Fruit fly (Drosophila melanogaster) whole organism, embryonic: ENCODE data around the gene AMPdeam.

Source experiments
- Blimp-1 ChIP-seq: fragments of 200-800 bp; sonication (Bioruptor generic); optimal IDR thresholded peaks from 3 replicates; lab custom pipeline; 2018; ENCODE audit warnings: missing biosample characterization, missing genetic modification characterization, mild to moderate bottlenecking, moderate library complexity, missing genetic modification reagents
- CG10431 ChIP-seq: fragments of 200-800 bp; sonication (Bioruptor generic); optimal IDR thresholded peaks from 3 replicates; lab custom pipeline; 2018; ENCODE audit warnings: missing biosample characterization, mild to moderate bottlenecking, missing genetic modification characterization
- CG11247 ChIP-seq: fragments of 200-800 bp; sonication (Bioruptor generic); IDR thresholded peaks from 2 replicates; pipeline ENCODE4 v1.3.6; 2022; ENCODE audit warnings: missing biosample characterization, missing genetic modification characterization
- CG11456 ChIP-seq: fragments of 200-800 bp; sonication (Bioruptor generic); IDR thresholded peaks from 3 replicates; pipeline ENCODE4 v1.3.6; 2022; ENCODE audit warnings: missing biosample characterization, missing genetic modification characterization
- CG13287 ChIP-seq: fragments of 200-800 bp; sonication (Bioruptor generic); IDR thresholded peaks from 2 replicates; pipeline ENCODE4 v1.3.6; 2022; ENCODE audit warnings: missing biosample characterization, missing genetic modification characterization; ENCODE audit not compliant: partially characterized antibody
- CG14050 ChIP-seq: fragments of 200-800 bp; sonication (Bioruptor generic); IDR thresholded peaks from 3 replicates; pipeline ENCODE4 v1.3.6; 2022; ENCODE audit warnings: missing biosample characterization, missing genetic modification characterization
- CG15514 ChIP-seq: fragments of 200-800 bp; sonication (Bioruptor generic); optimal IDR thresholded peaks from 3 replicates; lab custom pipeline; 2017; ENCODE audit warnings: missing biosample characterization, missing genetic modification characterization, mild to moderate bottlenecking, moderate library complexity, missing genetic modification reagents
- CG17361 ChIP-seq: fragments of 200-800 bp; sonication (Bioruptor generic); IDR thresholded peaks from 3 replicates; pipeline ENCODE4 v1.3.6; 2022; ENCODE audit warnings: missing biosample characterization, missing genetic modification characterization
- CG17568 ChIP-seq: fragments of 200-800 bp; sonication (Bioruptor generic); optimal IDR thresholded peaks from 2 replicates; lab custom pipeline; 2018; ENCODE audit warnings: missing biosample characterization, mild to moderate bottlenecking, missing genetic modification characterization, moderate library complexity
- CG2199 ChIP-seq: fragments of 200-800 bp; sonication (Bioruptor generic); IDR thresholded peaks from 3 replicates; pipeline ENCODE4 v1.3.6; 2022; ENCODE audit warnings: missing biosample characterization, missing genetic modification characterization
- CG33557 ChIP-seq: fragments of 200-800 bp; sonication (Bioruptor generic); optimal IDR thresholded peaks from 2 replicates; lab custom pipeline; 2019; ENCODE audit warnings: missing biosample characterization, mild to moderate bottlenecking, missing genetic modification characterization, moderate library complexity
- CG7786 ChIP-seq: fragments of 200-800 bp; sonication (Bioruptor generic); optimal IDR thresholded peaks from 2 replicates; lab custom pipeline; 2016; ENCODE audit warnings: missing biosample characterization, missing genetic modification characterization
- CG8478 ChIP-seq: fragments of >200 bp; optimal IDR thresholded peaks from 2 replicates; lab custom pipeline; 2018
- CG8944 ChIP-seq: fragments of 200-800 bp; sonication (Bioruptor generic); optimal IDR thresholded peaks from 3 replicates; lab custom pipeline; 2016; ENCODE audit warnings: missing biosample characterization, missing genetic modification characterization
- CG9876 ChIP-seq: fragments of 200-800 bp; sonication (Bioruptor generic); optimal IDR thresholded peaks from 2 replicates; lab custom pipeline; 2016; ENCODE audit warnings: missing biosample characterization, missing genetic modification characterization
- CoRest ChIP-seq: fragments of 200-800 bp; sonication (Bioruptor generic); optimal IDR thresholded peaks from 3 replicates; lab custom pipeline; 2018; ENCODE audit warnings: missing biosample characterization, mild to moderate bottlenecking, missing genetic modification characterization, moderate library complexity
- Doc2 ChIP-seq: fragments of 200-800 bp; sonication (Bioruptor generic); IDR thresholded peaks from 2 replicates; pipeline ENCODE4 v1.3.6; 2022; ENCODE audit warnings: missing biosample characterization, missing genetic modification characterization
- Fer2 ChIP-seq: fragments of 200-800 bp; sonication (Bioruptor generic); optimal IDR thresholded peaks from 2 replicates; lab custom pipeline; 2018; ENCODE audit warnings: missing biosample characterization, mild to moderate bottlenecking, missing genetic modification characterization, moderate library complexity
- GATAe ChIP-seq: fragments of 200-800 bp; sonication (Bioruptor generic); conservative IDR thresholded peaks from 2 replicates; pipeline ENCODE4 v1.3.6; 2022; ENCODE audit warnings: missing biosample characterization, missing genetic modification characterization
- HLHmδ ChIP-seq: fragments of 200-800 bp; sonication (Bioruptor generic); optimal IDR thresholded peaks from 2 replicates; lab custom pipeline; 2018; ENCODE audit warnings: missing biosample characterization, mild to moderate bottlenecking, missing genetic modification characterization, moderate library complexity
- HmgZ ChIP-seq: fragments of 200-800 bp; sonication (Bioruptor generic); optimal IDR thresholded peaks from 2 replicates; lab custom pipeline; 2018; ENCODE audit warnings: missing biosample characterization, mild to moderate bottlenecking, missing genetic modification characterization
- Pdp1 ChIP-seq, 2 experiments: fragments of 200-800 bp; sonication (Bioruptor generic); optimal IDR thresholded peaks; 3 replicates each; lab custom pipeline; 2016; ENCODE audit warnings: missing biosample characterization in 2 of 2, missing genetic modification characterization in 2 of 2, mild to moderate bottlenecking in 1 of 2, moderate library complexity in 1 of 2
- Sry-δ ChIP-seq: fragments of 200-800 bp; sonication (Bioruptor generic); optimal IDR thresholded peaks from 2 replicates; lab custom pipeline; 2016; ENCODE audit warnings: missing biosample characterization, missing genetic modification characterization
- Ssrp ChIP-seq: fragments of 200-800 bp; sonication (Bioruptor generic); optimal IDR thresholded peaks from 2 replicates; lab custom pipeline; 2018; ENCODE audit warnings: missing biosample characterization, mild to moderate bottlenecking, missing genetic modification characterization, moderate library complexity
- TFAM ChIP-seq: fragments of 200-800 bp; sonication (Bioruptor generic); optimal IDR thresholded peaks from 2 replicates; lab custom pipeline; 2017; ENCODE audit warnings: missing biosample characterization, missing genetic modification characterization, inconsistent platforms
- Tbp ChIP-seq: fragments of >200 bp; optimal IDR thresholded peaks from 2 replicates; lab custom pipeline; 2018; ENCODE audit warnings: missing biosample characterization, missing genetic modification characterization
- Xrp1 ChIP-seq: fragments of 200-800 bp; sonication (Bioruptor generic); IDR thresholded peaks from 2 replicates; pipeline ENCODE4 v1.3.6; 2022; ENCODE audit warnings: missing biosample characterization, missing genetic modification characterization
- ara ChIP-seq: fragments of 200-800 bp; sonication (Bioruptor generic); IDR thresholded peaks from 2 replicates; pipeline ENCODE4 v1.3.6; 2022; ENCODE audit warnings: missing biosample characterization, missing genetic modification characterization
- ash1 ChIP-seq: fragments of 200-800 bp; sonication (Bioruptor generic); optimal IDR thresholded peaks from 2 replicates; lab custom pipeline; 2018; ENCODE audit warnings: missing biosample characterization, mild to moderate bottlenecking, missing genetic modification characterization
- bsh ChIP-seq, 2 experiments: fragments of 200-800 bp; sonication (Bioruptor generic); optimal IDR thresholded peaks; 2 replicates each; lab custom pipeline; 2017 to 2018; ENCODE audit warnings: mild to moderate bottlenecking in 2 of 2, missing biosample characterization in 2 of 2, missing genetic modification characterization in 2 of 2, moderate library complexity in 1 of 2
- cg ChIP-seq: fragments of 200-800 bp; sonication (Bioruptor generic); optimal IDR thresholded peaks from 3 replicates; lab custom pipeline; 2019; ENCODE audit warnings: missing biosample characterization, mild to moderate bottlenecking, missing genetic modification characterization, moderate library complexity
- crol ChIP-seq: fragments of 200-800 bp; sonication (Bioruptor generic); IDR thresholded peaks from 2 replicates; pipeline ENCODE4 v1.3.6; 2022; ENCODE audit warnings: missing biosample characterization, missing genetic modification characterization
- exex ChIP-seq: fragments of 200-800 bp; sonication (Bioruptor generic); optimal IDR thresholded peaks from 4 replicates; lab custom pipeline; 2018; ENCODE audit warnings: missing biosample characterization, mild to moderate bottlenecking, missing genetic modification characterization, moderate library complexity
- kni ChIP-seq: fragments of 200-800 bp; sonication (Bioruptor generic); optimal IDR thresholded peaks from 3 replicates; lab custom pipeline; 2017; ENCODE audit warnings: mild to moderate bottlenecking, missing biosample characterization, missing genetic modification reagents, missing genetic modification characterization
- lov ChIP-seq, 2 experiments: fragments of 200-800 bp in 1 of 2; fragments of >200 bp in 1 of 2; sonication (Bioruptor generic) in 1 of 2; IDR thresholded peaks in 1 of 2; optimal IDR thresholded peaks in 1 of 2; 2 replicates in 1 of 2; 3 replicates in 1 of 2; pipeline versions ENCODE4 v1.3.6 to Lab custom; 2017 to 2022; ENCODE audit warnings: missing biosample characterization in 1 of 2, missing genetic modification characterization in 1 of 2
- mirr ChIP-seq: fragments of 200-800 bp; sonication (Bioruptor generic); optimal IDR thresholded peaks from 3 replicates; lab custom pipeline; 2018; ENCODE audit warnings: missing biosample characterization, mild to moderate bottlenecking, missing genetic modification characterization
- odd ChIP-seq: fragments of 200-800 bp; sonication (Bioruptor generic); optimal IDR thresholded peaks from 2 replicates; lab custom pipeline; 2017; ENCODE audit warnings: missing biosample characterization, mild to moderate bottlenecking, missing genetic modification characterization
- org-1 ChIP-seq: fragments of 200-800 bp; sonication (Bioruptor generic); optimal IDR thresholded peaks from 2 replicates; lab custom pipeline; 2017; ENCODE audit warnings: missing biosample characterization, missing genetic modification characterization
- psq ChIP-seq: fragments of 200-800 bp; sonication (Bioruptor generic); optimal IDR thresholded peaks from 2 replicates; lab custom pipeline; 2017; ENCODE audit warnings: missing biosample characterization, missing genetic modification characterization
- sc ChIP-seq, 3 experiments: fragments of >200 bp in 2 of 3; fragments of 200-800 bp in 1 of 3; sonication (Bioruptor generic) in 1 of 3; optimal IDR thresholded peaks; 2 replicates in 2 of 3; 3 replicates in 1 of 3; lab custom pipeline; 2017; ENCODE audit warnings: mild to moderate bottlenecking in 1 of 3, missing biosample characterization in 1 of 3, missing genetic modification characterization in 1 of 3, missing genetic modification reagents in 1 of 3
- scrt ChIP-seq: fragments of 200-800 bp; sonication (Bioruptor generic); optimal IDR thresholded peaks from 2 replicates; lab custom pipeline; 2018; ENCODE audit warnings: missing biosample characterization, mild to moderate bottlenecking, missing genetic modification characterization, moderate library complexity
- sens ChIP-seq: fragments of 200-800 bp; sonication (Bioruptor generic); peaks from one replicate; lab custom pipeline; 2016; ENCODE audit warnings: missing biosample characterization, missing genetic modification characterization
- sqz ChIP-seq: fragments of 200-800 bp; sonication (Bioruptor generic); optimal IDR thresholded peaks from 3 replicates; lab custom pipeline; 2018; ENCODE audit warnings: missing biosample characterization, mild to moderate bottlenecking, missing genetic modification characterization
- sug ChIP-seq: fragments of 200-800 bp; optimal IDR thresholded peaks from 2 replicates; lab custom pipeline; 2019; ENCODE audit warnings: missing biosample characterization, mild to moderate bottlenecking, missing genetic modification characterization, moderate library complexity
- tll ChIP-seq, 2 experiments: fragments of 200-800 bp in 1 of 2; fragments of >200 bp in 1 of 2; sonication (Bioruptor generic) in 1 of 2; optimal IDR thresholded peaks; 2 replicates each; lab custom pipeline; 2017 to 2019; ENCODE audit warnings: missing biosample characterization in 2 of 2, missing genetic modification characterization in 2 of 2, mild to moderate bottlenecking in 1 of 2, moderate library complexity in 1 of 2

AMPdeam gene

DNA sequence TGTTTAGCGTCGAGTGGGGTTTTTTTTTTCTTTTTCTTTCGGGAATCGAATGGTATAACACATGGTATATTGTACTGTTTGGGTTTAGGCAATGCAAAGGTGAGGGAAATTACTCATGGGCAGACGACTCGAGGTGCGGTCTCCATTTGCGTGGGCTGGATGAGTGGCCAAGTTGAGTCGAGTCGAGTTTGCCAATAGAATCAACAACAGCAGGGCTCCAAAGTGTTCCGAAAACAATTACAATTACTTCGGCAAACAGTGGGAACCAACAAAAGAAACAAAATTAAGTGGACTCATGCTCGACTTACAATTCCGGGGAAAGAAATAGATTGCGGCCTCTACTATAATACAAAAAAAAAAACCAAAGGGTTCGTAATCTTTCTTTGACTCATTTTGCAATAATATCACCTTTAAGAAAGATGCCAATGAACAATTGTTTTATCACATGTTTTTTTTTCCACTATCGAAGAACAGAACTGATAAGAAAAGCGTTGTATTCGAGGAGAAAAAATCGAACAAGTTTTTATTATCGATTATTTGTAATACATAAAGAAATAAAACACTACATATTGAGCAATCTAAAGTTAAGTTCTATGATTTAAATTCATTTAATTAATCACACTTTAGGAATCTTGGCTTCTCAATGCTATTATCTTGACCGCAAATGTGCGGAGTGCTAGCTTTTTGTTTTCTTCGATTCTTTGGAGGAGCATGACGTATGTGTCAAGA is 25.2 kb downstream of the AMPdeam start (continued):
- no peak for TF ChIP-seq CG15514 (GFP tag; lab: Kevin White, UChicago)
- no peak for TF ChIP-seq tll (GFP tag; optimal IDR thresholded peaks at IDR 0.05; lab: Kevin White, UChicago)
- no peak for TF ChIP-seq odd (GFP tag; lab: Kevin White, UChicago)
- peak; percentile 6; the same call in 1 of the 2 replicates for TF ChIP-seq ara
- no peak for TF ChIP-seq CG8478 (lab: Kevin White, UChicago)
- TF ChIP-seq Ssrp (tag; lab: Kevin White, UChicago), result no peak
- no peak for TF ChIP-seq CG14050
- TF ChIP-seq Fer2 (tag; lab: Kevin White, UChicago), result no peak
- TF ChIP-seq crol (GFP tag; lab: Robert Waterston, UW), result no peak

DNA sequence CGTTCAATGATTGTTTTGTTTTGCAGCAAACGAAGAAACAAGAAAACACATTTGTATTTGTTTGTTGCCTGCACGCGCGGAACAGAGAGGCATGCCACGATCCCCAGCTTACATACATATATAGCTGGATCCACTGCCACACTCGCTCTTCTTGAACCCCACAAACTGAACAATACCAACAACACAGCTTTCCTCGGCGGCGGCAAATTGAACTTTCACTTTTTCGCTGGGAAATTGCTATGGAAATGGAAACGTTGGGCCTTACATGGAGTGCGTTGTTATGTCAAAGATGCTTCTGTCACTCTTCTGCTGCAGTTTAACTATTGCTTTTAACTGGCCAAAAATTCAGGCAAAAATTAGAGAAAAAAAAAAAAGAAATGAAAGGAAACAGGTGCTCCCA is 26.0 kb downstream of the AMPdeam start:
- TF ChIP-seq kni, result peak; percentile 5
- TF ChIP-seq Blimp-1 (GFP tag; lab: Kevin White, UChicago), result peak; percentile 97
- TF ChIP-seq CG10431 (GFP tag; lab: Kevin White, UChicago), result peak; percentile 47
- no peak for TF ChIP-seq TFAM (GFP tag; lab: Kevin White, UChicago)
- no peak for TF ChIP-seq scrt (GFP tag; lab: Kevin White, UChicago)
- TF ChIP-seq CG33557 (GFP tag; lab: Kevin White, UChicago), result peak; percentile 29
- TF ChIP-seq cg (GFP tag; lab: Kevin White, UChicago), result peak; percentile 12
- TF ChIP-seq Xrp1 (GFP tag; lab: Robert Waterston, UW), result no peak
- peak; percentile 9 for TF ChIP-seq sens (GFP tag; lab: Kevin White, UChicago)
- TF ChIP-seq CG8944 (GFP tag; lab: Kevin White, UChicago), result no peak

DNA sequence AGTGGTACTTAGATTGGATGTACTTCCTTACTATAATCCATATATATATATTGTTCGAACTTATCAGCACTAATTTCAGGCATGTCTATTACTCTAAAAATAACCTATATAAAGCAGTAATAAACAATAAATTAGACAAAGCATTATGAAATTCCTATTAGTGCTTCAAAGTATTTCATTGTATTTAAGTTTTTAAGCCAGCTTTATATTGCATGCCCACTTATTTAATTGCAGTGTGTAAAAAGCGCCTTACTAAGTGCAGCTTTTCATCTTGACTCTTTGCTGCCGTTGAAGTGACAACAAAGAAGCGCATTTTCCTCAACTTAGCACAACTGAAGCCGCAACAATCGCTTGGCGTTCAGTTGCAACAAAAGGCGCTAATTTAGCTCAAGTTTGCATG is 26.8 kb downstream of the AMPdeam start:
- TF ChIP-seq CG11456 (no peak), Doc2 (GFP tag; lab: Robert Waterston, UW) (no peak), ash1 (GFP tag; lab: Kevin White, UChicago) (no peak), psq (GFP tag; lab: Kevin White, UChicago) (no peak), CG9876 (GFP tag; lab: Kevin White, UChicago) (no peak), sqz (GFP tag; lab: Kevin White, UChicago) (no peak), CG2199 (GFP tag; lab: Robert Waterston, UW) (no peak), CG11247 (GFP tag; lab: Robert Waterston, UW) (no peak), Tbp (GFP tag; lab: Kevin White, UChicago) (no peak), Sry-δ (no peak), sc (optimal IDR thresholded peaks at IDR 0.05; lab: Kevin White, UChicago) (no peak), sc (GFP tag; optimal IDR thresholded peaks at IDR 0.05; lab: Kevin White, UChicago) (no peak), CG13287 (GFP tag; lab: Robert Waterston, UW) (no peak)

DNA sequence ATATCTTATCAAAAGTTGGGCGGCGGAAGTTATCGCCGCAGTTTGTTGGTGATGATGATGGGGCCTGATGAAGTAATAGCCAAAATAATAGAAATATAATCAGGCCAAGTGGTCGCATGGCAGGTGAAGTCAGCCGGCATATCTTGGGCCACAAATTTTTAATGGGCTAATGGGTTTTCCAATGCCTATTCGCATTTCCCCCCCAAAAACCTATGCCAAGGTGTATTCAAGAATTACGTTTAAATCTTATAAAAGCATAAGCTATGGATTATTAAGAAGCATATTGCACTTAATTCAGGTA is 27.5 kb downstream of the AMPdeam start:
- TF ChIP-seq HLHmδ (GFP tag; lab: Kevin White, UChicago), result no peak
- peak; percentile 45 for TF ChIP-seq sug (tag; lab: Kevin White, UChicago)
- TF ChIP-seq HmgZ (tag; lab: Kevin White, UChicago), result no peak
- no peak for TF ChIP-seq odd (GFP tag; lab: Kevin White, UChicago)
- no peak for TF ChIP-seq CG17361 (GFP tag; lab: Robert Waterston, UW)
- no peak for TF ChIP-seq org-1 (GFP tag; lab: Kevin White, UChicago)
- peak in 1 of 2 experiments; percentile 57 for TF ChIP-seq Pdp1 (GFP tag; optimal IDR thresholded peaks at IDR 0.05; lab: Kevin White, UChicago)
- TF ChIP-seq bsh (GFP tag; optimal IDR thresholded peaks at IDR 0.05; lab: Kevin White, UChicago), result no peak
- TF ChIP-seq GATAe (GFP tag; lab: Robert Waterston, UW), result peak; percentile 38; the same call in 1 of the 2 replicates
- TF ChIP-seq lov (optimal IDR thresholded peaks at IDR 0.05; lab: Kevin White, UChicago), result no peak
- TF ChIP-seq lov (GFP tag; IDR thresholded peaks at IDR 0.05; lab: Robert Waterston, UW), result no peak
- peak; percentile 8 for TF ChIP-seq mirr (GFP tag; lab: Kevin White, UChicago)
- TF ChIP-seq CG17568, result no peak
- no peak for TF ChIP-seq CG7786 (GFP tag; lab: Kevin White, UChicago)
- TF ChIP-seq CoRest, result no peak
- peak; percentile 96 for TF ChIP-seq exex (tag; lab: Kevin White, UChicago)
